Fruit fly (Drosophila melanogaster) whole organism, embryonic: ENCODE measurements around the gene Wwox.

Experiments used
- Aef1 ChIP-seq: fragments of 200-800 bp; sonication (Bioruptor generic); IDR thresholded peaks from 3 replicates; pipeline ENCODE4 v1.3.6; 2022; ENCODE audit warnings: missing biosample characterization, missing genetic modification characterization
- Awh ChIP-seq: fragments of 200-800 bp; sonication (Bioruptor generic); IDR thresholded peaks from 2 replicates; pipeline ENCODE4, ENCODE4 v1.3.6; 2022; ENCODE audit warnings: missing biosample characterization, missing genetic modification characterization
- B-H1 ChIP-seq: fragments of 200-800 bp; sonication (Bioruptor generic); IDR thresholded peaks from 3 replicates; pipeline ENCODE4 v1.3.6; 2022; ENCODE audit warnings: missing biosample characterization, missing genetic modification characterization
- CG11560 ChIP-seq: fragments of 200-800 bp; sonication (Bioruptor generic); IDR thresholded peaks from 3 replicates; pipeline ENCODE4 v1.3.6; 2022; ENCODE audit warnings: missing biosample characterization, missing genetic modification characterization
- CG12155 ChIP-seq: fragments of 200-800 bp; sonication (Bioruptor generic); optimal IDR thresholded peaks from 3 replicates; lab custom pipeline; 2016; ENCODE audit warnings: missing biosample characterization, missing genetic modification characterization
- CG12299 ChIP-seq: fragments of 200-800 bp; sonication (Bioruptor generic); optimal IDR thresholded peaks from 2 replicates; lab custom pipeline; 2018; ENCODE audit warnings: missing biosample characterization, mild to moderate bottlenecking, missing genetic modification characterization
- CG1233 ChIP-seq: fragments of 200-800 bp; sonication (Bioruptor generic); optimal IDR thresholded peaks from 4 replicates; lab custom pipeline; 2018; ENCODE audit warnings: missing biosample characterization, mild to moderate bottlenecking, missing genetic modification characterization
- CG13287 ChIP-seq: fragments of 200-800 bp; sonication (Bioruptor generic); IDR thresholded peaks from 2 replicates; pipeline ENCODE4 v1.3.6; 2022; ENCODE audit warnings: missing biosample characterization, missing genetic modification characterization; ENCODE audit not compliant: partially characterized antibody
- CG13296 ChIP-seq: fragments of 200-800 bp; sonication (Bioruptor generic); optimal IDR thresholded peaks from 3 replicates; lab custom pipeline; 2018; ENCODE audit warnings: missing biosample characterization, mild to moderate bottlenecking, missing genetic modification characterization
- CG13624 ChIP-seq: fragments of 200-800 bp; sonication (Bioruptor generic); optimal IDR thresholded peaks from 2 replicates; lab custom pipeline; 2016; ENCODE audit warnings: missing biosample characterization, missing genetic modification characterization
- CG15269 ChIP-seq: fragments of 200-800 bp; sonication (Bioruptor generic); optimal IDR thresholded peaks from 2 replicates; lab custom pipeline; 2018; ENCODE audit warnings: missing biosample characterization, mild to moderate bottlenecking, missing genetic modification characterization, moderate library complexity
- CG17385 ChIP-seq: fragments of 200-800 bp; sonication (Bioruptor generic); optimal IDR thresholded peaks from 3 replicates; lab custom pipeline; 2018; ENCODE audit warnings: missing biosample characterization, mild to moderate bottlenecking, missing genetic modification characterization
- CG31365 ChIP-seq: fragments of 200-800 bp; sonication (Bioruptor generic); optimal IDR thresholded peaks from 2 replicates; lab custom pipeline; 2018; ENCODE audit warnings: missing biosample characterization, mild to moderate bottlenecking, missing genetic modification characterization
- CG3281 ChIP-seq: fragments of 200-800 bp; sonication (Bioruptor generic); optimal IDR thresholded peaks from 3 replicates; lab custom pipeline; 2017; ENCODE audit warnings: missing biosample characterization, mild to moderate bottlenecking, missing genetic modification characterization
- CG33213 ChIP-seq: fragments of 200-800 bp; sonication (Bioruptor generic); optimal IDR thresholded peaks from 3 replicates; lab custom pipeline; 2016; ENCODE audit warnings: missing biosample characterization, missing genetic modification characterization
- CG34422 ChIP-seq: fragments of 200-800 bp; sonication (Bioruptor generic); IDR thresholded peaks from 3 replicates; pipeline ENCODE4 v1.3.6; 2022; ENCODE audit warnings: missing biosample characterization, missing genetic modification characterization
- CG4328 ChIP-seq: fragments of 200-800 bp; sonication (Bioruptor generic); optimal IDR thresholded peaks from 3 replicates; lab custom pipeline; 2017; ENCODE audit warnings: missing biosample characterization, missing genetic modification reagents, missing genetic modification characterization
- CG4424 ChIP-seq: fragments of 200-800 bp; sonication (Bioruptor generic); optimal IDR thresholded peaks from 3 replicates; lab custom pipeline; 2016; ENCODE audit warnings: missing biosample characterization, missing genetic modification characterization
- CG4854 ChIP-seq: fragments of 200-800 bp; sonication (Bioruptor generic); optimal IDR thresholded peaks from 2 replicates; lab custom pipeline; 2016; ENCODE audit warnings: missing biosample characterization, missing genetic modification characterization, inconsistent platforms
- CG7556 ChIP-seq: fragments of 200-800 bp; sonication (Bioruptor generic); optimal IDR thresholded peaks from 2 replicates; lab custom pipeline; 2017; ENCODE audit warnings: missing biosample characterization, mild to moderate bottlenecking, missing genetic modification characterization
- CG8281 ChIP-seq: fragments of 200-800 bp; sonication (Bioruptor generic); optimal IDR thresholded peaks from 2 replicates; lab custom pipeline; 2018; ENCODE audit warnings: missing biosample characterization, mild to moderate bottlenecking, missing genetic modification characterization, moderate library complexity
- CG8478 ChIP-seq: fragments of >200 bp; optimal IDR thresholded peaks from 2 replicates; lab custom pipeline; 2018
- CG9609 ChIP-seq: fragments of 200-800 bp; sonication (Bioruptor generic); optimal IDR thresholded peaks from 3 replicates; lab custom pipeline; 2016; ENCODE audit warnings: missing biosample characterization, missing genetic modification characterization
- CkIIα-i1 ChIP-seq: fragments of 200-800 bp; sonication (Bioruptor generic); IDR thresholded peaks from 2 replicates; pipeline ENCODE4 v1.3.6; 2022; ENCODE audit warnings: missing biosample characterization, missing genetic modification characterization
- D19B ChIP-seq: fragments of 200-800 bp; sonication (Bioruptor generic); optimal IDR thresholded peaks from 2 replicates; lab custom pipeline; 2017; ENCODE audit warnings: missing biosample characterization, mild to moderate bottlenecking, missing genetic modification characterization
- Ets65A ChIP-seq: fragments of 200-800 bp; sonication (Bioruptor generic); peaks from one replicate; lab custom pipeline; 2016; ENCODE audit warnings: missing biosample characterization, missing genetic modification characterization
- Ptx1 ChIP-seq: fragments of 200-800 bp; sonication (Bioruptor generic); IDR thresholded peaks from 2 replicates; pipeline ENCODE4 v1.3.6; 2022; ENCODE audit warnings: missing biosample characterization, missing genetic modification characterization
- Sin3A ChIP-seq: fragments of >200 bp; optimal IDR thresholded peaks from 2 replicates; lab custom pipeline; 2018
- az2 ChIP-seq: fragments of 200-800 bp; sonication (Bioruptor generic); optimal IDR thresholded peaks from 3 replicates; lab custom pipeline; 2016; ENCODE audit warnings: missing biosample characterization, missing genetic modification characterization
- chm ChIP-seq: fragments of 200-800 bp; sonication (Bioruptor generic); IDR thresholded peaks from 2 replicates; pipeline ENCODE4 v1.3.6; 2022; ENCODE audit warnings: missing biosample characterization, missing genetic modification characterization
- gcm2 ChIP-seq: fragments of 200-800 bp; sonication (Bioruptor generic); optimal IDR thresholded peaks from 2 replicates; lab custom pipeline; 2016; ENCODE audit warnings: missing biosample characterization, missing genetic modification characterization
- grau ChIP-seq: fragments of 200-800 bp; optimal IDR thresholded peaks from 3 replicates; lab custom pipeline; 2019; ENCODE audit warnings: missing biosample characterization, mild to moderate bottlenecking, missing genetic modification characterization, moderate library complexity
- hkb ChIP-seq, 2 experiments: fragments of 200-800 bp in 1 of 2; fragments of >200 bp in 1 of 2; sonication (Bioruptor generic) in 1 of 2; IDR thresholded peaks in 1 of 2; optimal IDR thresholded peaks in 1 of 2; 2 replicates each; pipeline versions ENCODE4 v1.3.6 to Lab custom; 2017 to 2022; ENCODE audit warnings: missing biosample characterization in 1 of 2, missing genetic modification characterization in 1 of 2
- luna ChIP-seq: fragments of 200-800 bp; sonication (Bioruptor generic); optimal IDR thresholded peaks from 2 replicates; lab custom pipeline; 2016; ENCODE audit warnings: missing biosample characterization, missing genetic modification characterization
- mirr ChIP-seq: fragments of 200-800 bp; sonication (Bioruptor generic); optimal IDR thresholded peaks from 3 replicates; lab custom pipeline; 2018; ENCODE audit warnings: missing biosample characterization, mild to moderate bottlenecking, missing genetic modification characterization
- nau ChIP-seq: fragments of 200-800 bp; sonication (Bioruptor generic); optimal IDR thresholded peaks from 3 replicates; lab custom pipeline; 2017; ENCODE audit warnings: missing biosample characterization, mild to moderate bottlenecking, missing genetic modification characterization, missing genetic modification reagents
- otp ChIP-seq: fragments of 200-800 bp; sonication (Bioruptor generic); IDR thresholded peaks from 3 replicates; pipeline ENCODE4, ENCODE4 v1.3.6; 2022; ENCODE audit warnings: missing biosample characterization, missing genetic modification characterization
- pb ChIP-seq: fragments of 200-800 bp; sonication (Bioruptor generic); optimal IDR thresholded peaks from 3 replicates; lab custom pipeline; 2016; ENCODE audit warnings: missing biosample characterization, missing genetic modification characterization
- pita ChIP-seq: fragments of 200-800 bp; sonication (Bioruptor generic); optimal IDR thresholded peaks from 2 replicates; lab custom pipeline; 2017; ENCODE audit warnings: missing biosample characterization, mild to moderate bottlenecking, missing genetic modification characterization
- pum ChIP-seq: fragments of 200-800 bp; sonication (Bioruptor generic); optimal IDR thresholded peaks from 2 replicates; lab custom pipeline; 2016; ENCODE audit warnings: missing biosample characterization, missing genetic modification characterization
- ro ChIP-seq: fragments of 200-800 bp; sonication (Bioruptor generic); IDR thresholded peaks from 2 replicates; pipeline ENCODE4 v1.3.6; 2022; ENCODE audit warnings: missing biosample characterization, missing genetic modification characterization
- salm ChIP-seq: fragments of 200-800 bp; sonication (Bioruptor generic); optimal IDR thresholded peaks from 2 replicates; lab custom pipeline; 2018; ENCODE audit warnings: missing biosample characterization, mild to moderate bottlenecking, missing genetic modification characterization
- sc ChIP-seq, 3 experiments: fragments of >200 bp in 2 of 3; fragments of 200-800 bp in 1 of 3; sonication (Bioruptor generic) in 1 of 3; optimal IDR thresholded peaks; 2 replicates in 2 of 3; 3 replicates in 1 of 3; lab custom pipeline; 2017; ENCODE audit warnings: mild to moderate bottlenecking in 1 of 3, missing biosample characterization in 1 of 3, missing genetic modification characterization in 1 of 3, missing genetic modification reagents in 1 of 3
- scrt ChIP-seq: fragments of 200-800 bp; sonication (Bioruptor generic); optimal IDR thresholded peaks from 2 replicates; lab custom pipeline; 2018; ENCODE audit warnings: missing biosample characterization, mild to moderate bottlenecking, missing genetic modification characterization, moderate library complexity
- sd ChIP-seq: fragments of 200-800 bp; sonication (Bioruptor generic); optimal IDR thresholded peaks from 3 replicates; lab custom pipeline; 2018; ENCODE audit warnings: missing biosample characterization, mild to moderate bottlenecking, missing genetic modification characterization, moderate library complexity
- slp2 ChIP-seq: fragments of 200-800 bp; sonication (Bioruptor generic); optimal IDR thresholded peaks from 2 replicates; lab custom pipeline; 2016; ENCODE audit warnings: missing biosample characterization, missing genetic modification characterization
- ssp ChIP-seq: fragments of 200-800 bp; sonication (Bioruptor generic); IDR thresholded peaks from 2 replicates; pipeline ENCODE4 v1.3.6; 2022; ENCODE audit warnings: missing biosample characterization, missing genetic modification characterization
- sug ChIP-seq: fragments of 200-800 bp; optimal IDR thresholded peaks from 2 replicates; lab custom pipeline; 2019; ENCODE audit warnings: missing biosample characterization, mild to moderate bottlenecking, missing genetic modification characterization, moderate library complexity
- tap ChIP-seq: fragments of 200-800 bp; optimal IDR thresholded peaks from 3 replicates; lab custom pipeline; 2019; ENCODE audit warnings: missing biosample characterization, mild to moderate bottlenecking, missing genetic modification characterization, moderate library complexity
- tll ChIP-seq, 2 experiments: fragments of 200-800 bp in 1 of 2; fragments of >200 bp in 1 of 2; sonication (Bioruptor generic) in 1 of 2; optimal IDR thresholded peaks; 2 replicates each; lab custom pipeline; 2017 to 2019; ENCODE audit warnings: missing biosample characterization in 2 of 2, missing genetic modification characterization in 2 of 2, mild to moderate bottlenecking in 1 of 2, moderate library complexity in 1 of 2
- yki ChIP-seq: fragments of >200 bp; optimal IDR thresholded peaks from 3 replicates; lab custom pipeline; 2018

The Wwox gene

dm6 chr2L:7998655-7999054 lies 5.4 kb downstream of the Wwox start, which contains the start of gene Sirup (continued):
- TF ChIP-seq CG12155 (GFP tag; lab: Kevin White, UChicago) (no peak), yki (lab: Kevin White, UChicago) (no peak), CG15269 (tag; lab: Kevin White, UChicago) (no peak), CG4854 (GFP tag; lab: Kevin White, UChicago) (no peak), tll (GFP tag; optimal IDR thresholded peaks at IDR 0.05; lab: Kevin White, UChicago) (no peak), slp2 (GFP tag; lab: Kevin White, UChicago) (no peak), CG9609 (GFP tag; lab: Kevin White, UChicago) (no peak), pum (GFP tag; lab: Kevin White, UChicago) (no peak), CkIIα-i1 (GFP tag; lab: Robert Waterston, UW) (no peak), sc (optimal IDR thresholded peaks at IDR 0.05; lab: Kevin White, UChicago) (no peak), sc (GFP tag; optimal IDR thresholded peaks at IDR 0.05; lab: Kevin White, UChicago) (no peak), nau (GFP tag; lab: Kevin White, UChicago) (no peak), sd (tag; lab: Kevin White, UChicago) (no peak), B-H1 (GFP tag; lab: Robert Waterston, UW) (no peak), CG12299 (no peak), CG4328 (GFP tag; lab: Kevin White, UChicago) (no peak), ssp (peak; percentile 19; the same call in 1 of the 2 replicates), CG17385 (GFP tag; lab: Kevin White, UChicago) (no peak), CG33213 (GFP tag; lab: Kevin White, UChicago) (peak; percentile 62), gcm2 (no peak), CG8478 (lab: Kevin White, UChicago) (peak; percentile 18), Ets65A (GFP tag; lab: Kevin White, UChicago) (no peak), CG1233 (GFP tag; lab: Kevin White, UChicago) (no peak), Aef1 (GFP tag; lab: Robert Waterston, UW) (no peak), CG7556 (no peak), hkb (optimal IDR thresholded peaks at IDR 0.05; lab: Kevin White, UChicago) (no peak), hkb (GFP tag; IDR thresholded peaks at IDR 0.05; lab: Robert Waterston, UW) (no peak), scrt (GFP tag; lab: Kevin White, UChicago) (no peak), Awh (GFP tag; lab: Robert Waterston, UW) (no peak), grau (no peak), tap (tag; lab: Kevin White, UChicago) (no peak), CG4424 (GFP tag; lab: Kevin White, UChicago) (no peak), CG13624 (GFP tag; lab: Kevin White, UChicago) (no peak), CG34422 (GFP tag; lab: Robert Waterston, UW) (peak; percentile 52; the same call in 1 of the 3 replicates), CG8281 (tag; lab: Kevin White, UChicago) (no peak), mirr (GFP tag; lab: Kevin White, UChicago) (no peak), CG13287 (GFP tag; lab: Robert Waterston, UW) (peak; percentile 59), pita (GFP tag; lab: Kevin White, UChicago) (peak; percentile 80), CG3281 (GFP tag; lab: Kevin White, UChicago) (no peak), luna (GFP tag; lab: Kevin White, UChicago) (no peak), ro (no peak), salm (tag; lab: Kevin White, UChicago) (no peak), chm (GFP tag; lab: Robert Waterston, UW) (no peak), pb (GFP tag; lab: Kevin White, UChicago) (no peak), CG13296 (no peak), az2 (GFP tag; lab: Kevin White, UChicago) (no peak), sug (tag; lab: Kevin White, UChicago) (no peak), CG11560 (peak; percentile 70; the same call in 2 of the 3 replicates), otp (no peak), CG31365 (no peak), Sin3A (lab: Kevin White, UChicago) (peak; percentile 55), Ptx1 (GFP tag; lab: Robert Waterston, UW) (no peak), D19B (GFP tag; lab: Kevin White, UChicago) (no peak)
